Worm (Caenorhabditis elegans): Measurements from ENCODE around the gene fbxb-57.

ce11 chrV:19240129-19240528 lies 48.4 kb upstream of the fbxb-57 start, which contains the start of the genes fbxb-115 and fbxb-1:
- TF ChIP-seq W03F9.2 (tag; optimal IDR thresholded peaks at IDR 0.05): no peak
- no peak for TF ChIP-seq him-1 (tag; optimal IDR thresholded peaks at IDR 0.05)
- no peak for TF ChIP-seq dao-5 (tag; optimal IDR thresholded peaks at IDR 0.05)

Measured in whole organism, L4/young adult.